Worm (Caenorhabditis elegans): ENCODE data around the gene srh-104.

Gene srh-104

DNA sequence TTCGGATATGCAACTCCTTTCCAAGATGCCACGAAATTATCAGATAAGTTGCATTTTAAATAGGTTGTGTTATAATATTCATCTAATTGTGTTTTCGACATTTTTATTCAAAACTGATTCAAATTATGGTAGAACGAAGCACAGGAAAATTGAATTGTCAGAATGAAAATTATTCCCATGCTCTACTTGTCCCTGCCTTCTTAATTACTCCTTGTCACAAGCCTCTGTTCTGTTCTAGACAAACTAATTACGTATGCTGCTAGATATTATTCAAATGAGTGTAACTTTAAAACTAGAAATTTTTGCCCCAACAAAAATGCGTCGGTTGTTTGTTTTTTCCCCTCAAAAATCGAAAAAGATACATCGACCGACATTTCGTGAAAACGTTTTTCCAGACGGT, at the start of gene srh-104:
Gene srh-104 (minus strand): TSS at position 101 of the 400 bp plus-strand sequence.
- no peak for TF ChIP-seq madf-9 (GFP tag; conservative IDR thresholded peaks at IDR 0.05)
- no peak for TF ChIP-seq nhr-6 (tag; optimal IDR thresholded peaks at IDR 0.05)
- no peak for TF ChIP-seq nhr-102 (tag; optimal IDR thresholded peaks at IDR 0.05)
- no peak for TF ChIP-seq unc-130 (GFP tag; optimal IDR thresholded peaks at IDR 0.05)
- TF ChIP-seq aha-1 (tag), result no peak
- TF ChIP-seq zag-1 (tag; optimal IDR thresholded peaks at IDR 0.05), result no peak
- no peak for TF ChIP-seq fos-1 (tag; optimal IDR thresholded peaks at IDR 0.05)
- no peak for TF ChIP-seq zip-2 (tag; optimal IDR thresholded peaks at IDR 0.05)
- TF ChIP-seq nhr-42 (GFP tag; IDR thresholded peaks at IDR 0.05), result no peak
- no peak for TF ChIP-seq nhr-48 (tag; optimal IDR thresholded peaks at IDR 0.05)
- no peak for TF ChIP-seq nhr-28 (tag; optimal IDR thresholded peaks at IDR 0.05)
- no peak for TF ChIP-seq vab-7 (GFP tag; IDR thresholded peaks at IDR 0.05)
- TF ChIP-seq egl-43 (GFP tag; IDR thresholded peaks at IDR 0.05), result no peak
- no peak for TF ChIP-seq hlh-30 (tag; optimal IDR thresholded peaks at IDR 0.05; ENCODE audit: insufficient read depth)

DNA sequence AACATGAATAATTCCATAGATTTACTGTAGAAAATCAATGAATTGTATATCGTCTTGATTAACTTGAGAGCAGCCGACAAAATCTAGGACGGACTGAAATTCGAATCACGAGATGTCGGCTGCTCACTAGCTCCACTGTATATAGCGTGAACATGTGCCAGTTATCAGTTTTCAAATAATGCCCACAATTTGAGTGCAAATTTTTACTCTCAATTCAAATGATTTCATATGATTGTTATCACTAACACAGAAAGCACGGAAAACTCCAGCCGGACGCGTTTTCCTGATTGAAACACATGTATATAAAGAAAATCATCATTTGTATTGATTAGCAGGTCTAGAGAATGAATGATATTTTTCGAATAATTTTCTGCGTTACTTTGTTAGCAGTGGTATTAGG, 48.4 kb upstream of the srh-104 start, which contains the start of gene oac-5:
Gene oac-5 (plus strand): TSS at position 301 of the 400 bp plus-strand sequence.
- TF ChIP-seq unc-39 (tag; optimal IDR thresholded peaks at IDR 0.05) (no peak), dmd-6 (GFP tag; IDR thresholded peaks at IDR 0.05) (peak; percentile 75)

DNA sequence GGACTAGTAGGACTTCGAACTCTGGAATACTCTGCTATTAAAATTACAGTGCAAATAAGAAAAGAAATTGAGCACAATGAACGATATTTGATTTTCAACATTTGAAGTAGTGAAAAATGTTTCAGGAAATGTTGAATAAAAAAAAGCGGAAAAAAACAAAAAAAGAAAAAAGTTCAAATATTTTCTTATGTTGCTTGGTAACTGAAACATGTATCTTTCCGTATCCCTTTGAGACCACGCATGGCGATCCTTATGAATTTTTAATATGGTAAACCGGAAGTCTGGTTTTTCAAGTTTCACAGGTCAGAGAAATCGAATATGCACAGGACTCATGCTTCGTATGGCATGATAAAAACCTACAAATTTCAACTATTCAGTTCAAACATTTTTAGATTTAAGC, 43.6 kb upstream of the srh-104 start, which contains the start of gene F28G4.3:
Gene F28G4.3 (minus strand): TSS at position 101 of the 400 bp plus-strand sequence.
- TF ChIP-seq F37D6.2 (tag; optimal IDR thresholded peaks at IDR 0.05) (no peak), ctbp-1 (GFP tag; IDR thresholded peaks at IDR 0.05) (no peak), jun-1 (tag; optimal IDR thresholded peaks at IDR 0.05) (no peak), lin-39 (tag; optimal IDR thresholded peaks at IDR 0.05) (no peak), spr-3 (GFP tag; optimal IDR thresholded peaks at IDR 0.05) (no peak), aly-2 (tag; optimal IDR thresholded peaks at IDR 0.05) (no peak), Y5F2A.4 (GFP tag; optimal IDR thresholded peaks at IDR 0.05) (no peak), dve-1 (tag; optimal IDR thresholded peaks at IDR 0.05; ENCODE audit: insufficient read depth) (no peak), dpl-1 (GFP tag; optimal IDR thresholded peaks at IDR 0.05) (no peak), php-3 (GFP tag; IDR thresholded peaks at IDR 0.05) (no peak), nhr-28 (tag; optimal IDR thresholded peaks at IDR 0.05) (no peak), F26F4.8 (GFP tag; conservative IDR thresholded peaks at IDR 0.05) (no peak), nhr-25 (tag; optimal IDR thresholded peaks at IDR 0.05; ENCODE audit: borderline replicate concordance, insufficient read depth) (no peak), nhr-102 (tag; optimal IDR thresholded peaks at IDR 0.05) (no peak), lir-3 (tag; optimal IDR thresholded peaks at IDR 0.05) (no peak), zfp-3 (GFP tag; conservative IDR thresholded peaks at IDR 0.05) (no peak), nhr-237 (tag; optimal IDR thresholded peaks at IDR 0.05) (no peak), madf-5 (GFP tag; IDR thresholded peaks at IDR 0.05) (no peak)

DNA sequence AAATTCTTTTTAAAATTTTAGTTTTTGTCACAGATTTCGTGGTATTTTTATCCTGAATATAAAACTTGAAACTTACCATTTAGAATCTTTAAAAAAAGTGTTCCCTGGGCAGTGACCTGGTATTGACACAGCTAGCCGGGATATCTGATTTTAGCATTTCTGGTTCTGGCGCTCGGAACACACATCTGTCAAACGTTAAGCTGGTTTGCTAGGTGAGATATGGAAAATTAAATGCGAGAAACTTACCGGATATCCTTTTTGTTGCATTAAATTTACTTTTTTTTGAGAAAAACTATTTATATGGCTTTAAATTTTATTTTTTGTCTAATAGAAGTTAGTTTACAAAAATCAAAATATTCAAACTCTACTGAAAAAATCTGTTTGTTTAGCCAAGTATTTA, 41.8 kb upstream of the srh-104 start, which contains the start of gene F28G4.4:
Gene F28G4.4 (minus strand): TSS at position 101 of the 400 bp plus-strand sequence.
- TF ChIP-seq unc-62 (GFP tag; optimal IDR thresholded peaks at IDR 0.05 in 1 of 2), result peak in 1 of 2 experiments; percentile 66
- TF ChIP-seq unc-62 (tag; optimal IDR thresholded peaks at IDR 0.05), result no peak
- TF ChIP-seq mdt-29 (GFP tag; IDR thresholded peaks at IDR 0.05), result no peak
- no peak for TF ChIP-seq hlh-30 (tag; optimal IDR thresholded peaks at IDR 0.05; ENCODE audit: insufficient read depth)
- TF ChIP-seq lin-1 (GFP tag; IDR thresholded peaks at IDR 0.05), result no peak
- TF ChIP-seq nhr-28 (tag; optimal IDR thresholded peaks at IDR 0.05), result no peak
- TF ChIP-seq nhr-111 (GFP tag; optimal IDR thresholded peaks at IDR 0.05), result no peak

Data from whole organism, L4 larva.